Worm (Caenorhabditis elegans): ENCODE measurements around the gene atg-7.

ce11 chrIV:11126004-11126027 is 45.0 kb upstream of the atg-7 start, which contains the start of gene swsn-4:
- TF ChIP-seq nhr-129 (tag; optimal IDR thresholded peaks at IDR 0.05): no peak
- TF ChIP-seq nhr-6 (tag; optimal IDR thresholded peaks at IDR 0.05): no peak
- no peak for TF ChIP-seq gmeb-1 (tag; optimal IDR thresholded peaks at IDR 0.05)
- no peak for TF ChIP-seq aly-2 (tag; optimal IDR thresholded peaks at IDR 0.05)
- TF ChIP-seq R02D3.7 (tag; optimal IDR thresholded peaks at IDR 0.05): no peak
- no peak for TF ChIP-seq ztf-11 (tag; optimal IDR thresholded peaks at IDR 0.05)
